Fruit fly (Drosophila melanogaster) whole organism, adult: Measurements from ENCODE around the gene Ctr1B.

Source experiments
- CG11617 ChIP-seq: fragments of 200-800 bp; sonication (Bioruptor generic); optimal IDR thresholded peaks from 2 replicates; lab custom pipeline; 2017; ENCODE audit warnings: mild to moderate bottlenecking, missing biosample characterization, missing genetic modification reagents, missing genetic modification characterization
- CG14711 ChIP-seq: fragments of 200-800 bp; sonication (Bioruptor generic); optimal IDR thresholded peaks from 2 replicates; lab custom pipeline; 2018; ENCODE audit warnings: missing biosample characterization, mild to moderate bottlenecking, missing genetic modification characterization, moderate library complexity
- CG33017 ChIP-seq: fragments of 200-800 bp; sonication (Bioruptor generic); optimal IDR thresholded peaks from 2 replicates; lab custom pipeline; 2018; ENCODE audit warnings: missing biosample characterization, mild to moderate bottlenecking, missing genetic modification characterization, moderate library complexity
- CG7045 ChIP-seq: fragments of 200-800 bp; sonication (Bioruptor generic); optimal IDR thresholded peaks from 2 replicates; lab custom pipeline; 2017; ENCODE audit warnings: missing biosample characterization, mild to moderate bottlenecking, missing genetic modification characterization
- CG7101 ChIP-seq: fragments of 200-800 bp; sonication (Bioruptor generic); optimal IDR thresholded peaks from 2 replicates; lab custom pipeline; 2018; ENCODE audit warnings: missing biosample characterization, mild to moderate bottlenecking, missing genetic modification characterization, moderate library complexity
- Clk ChIP-seq: fragments of 200-800 bp; sonication (Bioruptor generic); optimal IDR thresholded peaks from 2 replicates; lab custom pipeline; 2017; ENCODE audit warnings: missing biosample characterization, missing genetic modification characterization
- Hr96 ChIP-seq: fragments of 200-800 bp; sonication (Bioruptor generic); optimal IDR thresholded peaks from 2 replicates; lab custom pipeline; 2016; ENCODE audit warnings: missing biosample characterization, missing genetic modification characterization
- bab1 ChIP-seq: fragments of 200-800 bp; sonication (Bioruptor generic); optimal IDR thresholded peaks from 3 replicates; lab custom pipeline; 2019; ENCODE audit warnings: missing biosample characterization, mild to moderate bottlenecking, missing genetic modification characterization, moderate library complexity
- cic ChIP-seq: fragments of 200-800 bp; sonication (Bioruptor generic); optimal IDR thresholded peaks from 2 replicates; lab custom pipeline; 2017; ENCODE audit warnings: missing biosample characterization, mild to moderate bottlenecking, missing genetic modification characterization, moderate library complexity
- cnc ChIP-seq, 2 experiments: fragments of >200 bp; optimal IDR thresholded peaks; 2 replicates each; lab custom pipeline; 2017
- kay ChIP-seq: fragments of 200-800 bp; sonication (Bioruptor generic); peaks from one replicate; lab custom pipeline; 2016; ENCODE audit warnings: missing biosample characterization, missing genetic modification characterization, borderline replicate concordance
- ovo ChIP-seq: fragments of 200-800 bp; sonication (Bioruptor generic); optimal IDR thresholded peaks from 2 replicates; lab custom pipeline; 2016; ENCODE audit warnings: missing biosample characterization, missing genetic modification characterization
- pad ChIP-seq: fragments of 200-800 bp; sonication (Bioruptor generic); optimal IDR thresholded peaks from 3 replicates; lab custom pipeline; 2017; ENCODE audit warnings: missing biosample characterization, missing genetic modification characterization, mild to moderate bottlenecking, moderate library complexity, missing genetic modification reagents
- tj ChIP-seq: fragments of 200-800 bp; sonication (Bioruptor generic); optimal IDR thresholded peaks from 3 replicates; lab custom pipeline; 2017; ENCODE audit warnings: missing biosample characterization, mild to moderate bottlenecking, missing genetic modification characterization, moderate library complexity
- toe ChIP-seq: fragments of 200-800 bp; sonication (Bioruptor generic); optimal IDR thresholded peaks from 2 replicates; lab custom pipeline; 2016; ENCODE audit warnings: missing biosample characterization, missing genetic modification characterization

Gene Ctr1B

dm6 chr3R:8362259-8362876, 45.0 kb downstream of the Ctr1B start, which contains the start of the genes Veneno and CG7963:
Gene Veneno (minus strand): TSS chr3R:8362554.
Gene CG7963 (plus strand): TSS chr3R:8362826.
- TF ChIP-seq Hr96 (GFP tag; lab: Kevin White, UChicago): no peak
- TF ChIP-seq tj: peak; percentile 65
- peak; percentile 68 for TF ChIP-seq ovo (GFP tag; lab: Kevin White, UChicago)
- peak; percentile 4 for TF ChIP-seq bab1 (GFP tag; lab: Kevin White, UChicago)

- TF ChIP-seq CG7045 (GFP tag; lab: Kevin White, UChicago) (no peak), CG7101 (tag; lab: Kevin White, UChicago) (no peak), bab1 (GFP tag; lab: Kevin White, UChicago) (no peak), cnc (optimal IDR thresholded peaks at IDR 0.05; lab: Kevin White, UChicago) (no peak), CG33017 (tag; lab: Kevin White, UChicago) (no peak), CG11617 (GFP tag; lab: Kevin White, UChicago) (no peak), cic (GFP tag; lab: Kevin White, UChicago) (no peak), toe (GFP tag; lab: Kevin White, UChicago) (no peak), Clk (GFP tag; lab: Kevin White, UChicago) (no peak), pad (GFP tag; lab: Kevin White, UChicago) (no peak), kay (GFP tag; lab: Kevin White, UChicago) (no peak), CG14711 (tag; lab: Kevin White, UChicago) (no peak), Hr96 (GFP tag; lab: Kevin White, UChicago) (no peak)
Measured at dm6 chr3R:8368553-8368952, 51.1 kb downstream of the Ctr1B start.
